Fruit fly (Drosophila melanogaster): Measurements from ENCODE around the gene CG6126.

DNA sequence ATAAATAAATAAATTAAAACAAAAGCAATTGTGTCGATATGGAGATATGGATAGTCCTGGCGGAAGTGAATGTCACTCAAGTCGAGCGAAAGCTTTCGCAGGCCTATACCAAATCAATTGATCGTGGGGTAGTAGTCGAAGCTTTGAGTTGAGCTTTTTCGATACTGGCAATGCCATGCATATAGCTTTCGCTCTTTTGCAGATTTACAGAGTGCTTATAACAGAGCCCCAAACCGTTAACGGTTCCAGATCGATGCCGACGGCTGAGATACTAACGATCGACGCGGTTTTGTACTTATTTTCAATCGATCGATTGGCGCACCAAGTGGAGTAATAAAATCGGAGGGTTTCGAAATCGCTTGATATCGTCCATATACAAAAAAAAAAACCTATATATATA lies 31.1 kb downstream of the CG6126 start, which contains the start of gene CG8925:
- TF ChIP-seq CG8478 (optimal IDR thresholded peaks at IDR 0.05): no peak
- TF ChIP-seq CTCF (optimal IDR thresholded peaks at IDR 0.05): no peak

All from S2 (cell line).